Worm (Caenorhabditis elegans): Measurements from ENCODE around the gene clc-17.

DNA sequence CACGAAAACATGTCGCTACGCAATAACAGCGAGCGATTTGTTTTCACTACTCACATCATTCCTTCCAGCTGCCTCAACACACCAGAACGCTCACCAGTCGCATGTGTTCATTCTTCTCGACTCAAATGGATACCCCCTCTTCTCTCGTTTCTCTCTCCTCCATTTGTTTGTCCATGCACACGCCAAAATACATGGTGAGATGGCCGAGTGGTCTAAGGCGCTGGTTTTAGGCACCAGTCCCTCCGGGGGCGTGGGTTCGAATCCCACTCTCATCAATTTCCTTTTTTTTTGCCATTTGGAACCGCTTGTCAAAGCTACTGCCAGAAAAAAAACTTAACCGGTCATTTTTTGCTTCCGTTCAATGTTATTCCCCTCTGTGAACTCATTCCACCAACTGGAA is 11.7 kb upstream of the clc-17 start:
- TF ChIP-seq W03F9.2 (tag; optimal IDR thresholded peaks at IDR 0.05) (peak; percentile 30), him-1 (tag; optimal IDR thresholded peaks at IDR 0.05) (peak; percentile 92), dao-5 (tag; optimal IDR thresholded peaks at IDR 0.05) (peak; percentile 74)

Data from whole organism, L4/young adult.